Worm (Caenorhabditis elegans): ENCODE results near the gene srw-134.

Gene srw-134

DNA sequence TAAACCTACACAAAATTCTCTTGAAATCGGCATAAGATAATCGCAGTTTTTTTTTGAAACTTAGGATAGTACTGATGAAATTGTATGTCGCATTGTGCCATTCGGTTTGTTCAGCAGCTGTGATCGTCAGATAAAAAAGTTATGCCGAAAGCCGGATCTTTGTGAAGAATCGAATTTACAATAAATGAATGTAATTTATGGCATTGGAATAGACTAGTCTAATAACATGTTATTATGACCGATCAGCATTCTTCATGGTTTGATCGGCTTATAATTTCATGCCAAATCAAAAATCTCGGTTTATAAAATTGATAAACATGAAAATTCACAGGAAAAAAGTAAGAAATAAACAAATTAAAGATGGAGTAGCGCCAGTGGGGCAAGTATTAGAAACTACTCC is at the start of gene srw-134:
srw-134 (minus strand) TSS at position 101 of the 400 bp plus-strand sequence.
- TF ChIP-seq unc-39 (tag; optimal IDR thresholded peaks at IDR 0.05) (no peak), mab-5 (tag; optimal IDR thresholded peaks at IDR 0.05) (no peak), drap-1 (GFP tag; optimal IDR thresholded peaks at IDR 0.05) (no peak), nhr-2 (tag; optimal IDR thresholded peaks at IDR 0.05) (no peak), flh-1 (GFP tag; optimal IDR thresholded peaks at IDR 0.05) (no peak), nhr-237 (tag; optimal IDR thresholded peaks at IDR 0.05) (no peak), lsy-2 (tag; optimal IDR thresholded peaks at IDR 0.05) (no peak), ceh-39 (tag; optimal IDR thresholded peaks at IDR 0.05) (no peak)

ce11 chrV:4160086-4160485 is 47.7 kb upstream of the srw-134 start, which contains the start of gene Y45G5AM.5:
Gene Y45G5AM.5 (plus strand): TSS chrV:4160386.
- TF ChIP-seq hlh-1 (tag; optimal IDR thresholded peaks at IDR 0.05) (no peak), zip-8 (tag; optimal IDR thresholded peaks at IDR 0.05) (peak; percentile 64)

DNA sequence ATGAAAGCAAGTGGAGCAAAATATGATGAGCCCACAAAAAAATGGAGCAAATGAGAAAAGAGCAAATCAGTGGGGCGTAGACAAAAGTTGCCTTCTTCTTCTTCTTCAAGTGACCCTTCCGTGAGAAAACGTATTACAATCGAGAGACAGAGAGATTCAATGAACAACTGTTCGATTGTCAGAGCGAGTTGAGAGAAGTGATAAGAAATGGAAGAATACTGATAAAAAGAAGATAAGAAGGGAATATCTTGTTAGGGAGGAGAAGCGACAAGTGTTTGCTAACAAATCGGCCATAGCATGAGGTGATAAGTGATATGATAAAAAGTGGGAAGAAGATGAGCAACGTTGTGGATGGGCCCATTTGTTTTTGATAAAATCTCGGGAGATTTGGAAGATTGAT is 44.9 kb upstream of the srw-134 start:
- TF ChIP-seq lin-13 (tag; optimal IDR thresholded peaks at IDR 0.05) (no peak), nhr-12 (tag; optimal IDR thresholded peaks at IDR 0.05) (no peak), bed-3 (GFP tag; optimal IDR thresholded peaks at IDR 0.05) (no peak), cnd-1 (tag; optimal IDR thresholded peaks at IDR 0.05) (no peak), flh-1 (GFP tag; optimal IDR thresholded peaks at IDR 0.05) (no peak), sem-2 (GFP tag; optimal IDR thresholded peaks at IDR 0.05) (no peak), mep-1 (tag; optimal IDR thresholded peaks at IDR 0.05) (no peak), ces-1 (GFP tag; optimal IDR thresholded peaks at IDR 0.05) (no peak), ham-2 (GFP tag; optimal IDR thresholded peaks at IDR 0.05) (no peak), ceh-83 (GFP tag; optimal IDR thresholded peaks at IDR 0.05) (no peak), ceh-39 (tag; optimal IDR thresholded peaks at IDR 0.05) (no peak), unc-39 (tag; optimal IDR thresholded peaks at IDR 0.05) (no peak), M03D4.4 (tag; optimal IDR thresholded peaks at IDR 0.05) (no peak), zip-8 (tag; optimal IDR thresholded peaks at IDR 0.05) (no peak), elt-1 (tag; optimal IDR thresholded peaks at IDR 0.05; ENCODE audit: borderline replicate concordance, insufficient read depth) (no peak), nhr-237 (tag; optimal IDR thresholded peaks at IDR 0.05) (no peak), elt-3 (tag; optimal IDR thresholded peaks at IDR 0.05) (no peak), mls-2 (tag; optimal IDR thresholded peaks at IDR 0.05) (no peak), sptf-1 (tag; optimal IDR thresholded peaks at IDR 0.05) (no peak), mab-5 (tag; optimal IDR thresholded peaks at IDR 0.05) (no peak), pha-4 (tag; optimal IDR thresholded peaks at IDR 0.05) (no peak), ceh-43 (GFP tag; optimal IDR thresholded peaks at IDR 0.05) (no peak), hlh-1 (tag; optimal IDR thresholded peaks at IDR 0.05) (peak; percentile 99), unc-62 (GFP tag; optimal IDR thresholded peaks at IDR 0.05) (peak; percentile 89), unc-120 (tag; optimal IDR thresholded peaks at IDR 0.05; ENCODE audit: poor library complexity, severe bottlenecking) (peak; percentile 85)

- TF ChIP-seq mls-2 (tag; optimal IDR thresholded peaks at IDR 0.05) (no peak), nhr-12 (tag; optimal IDR thresholded peaks at IDR 0.05) (no peak), zip-8 (tag; optimal IDR thresholded peaks at IDR 0.05) (no peak), sem-2 (GFP tag; optimal IDR thresholded peaks at IDR 0.05) (no peak), bed-3 (GFP tag; optimal IDR thresholded peaks at IDR 0.05) (no peak), snpc-4 (tag; optimal IDR thresholded peaks at IDR 0.05) (no peak), nhr-2 (tag; optimal IDR thresholded peaks at IDR 0.05) (no peak), ztf-11 (tag; optimal IDR thresholded peaks at IDR 0.05) (no peak), M03D4.4 (tag; optimal IDR thresholded peaks at IDR 0.05) (no peak), unc-62 (GFP tag; optimal IDR thresholded peaks at IDR 0.05) (no peak), ceh-83 (GFP tag; optimal IDR thresholded peaks at IDR 0.05) (no peak), ham-2 (GFP tag; optimal IDR thresholded peaks at IDR 0.05) (no peak), ceh-43 (GFP tag; optimal IDR thresholded peaks at IDR 0.05) (no peak)
Observed at ce11 chrV:4152200-4152599, 39.8 kb upstream of the srw-134 start, which contains the start of gene Y45G5AM.6. Gene Y45G5AM.6 (minus strand): TSS chrV:4152300.

ce11 chrV:4151400-4151799 is 39.0 kb upstream of the srw-134 start:
- no peak for TF ChIP-seq lsy-2 (tag; optimal IDR thresholded peaks at IDR 0.05)
- no peak for TF ChIP-seq elt-1 (tag; optimal IDR thresholded peaks at IDR 0.05; ENCODE audit: borderline replicate concordance, insufficient read depth)
- TF ChIP-seq ceh-43 (GFP tag; optimal IDR thresholded peaks at IDR 0.05) = no peak

DNA sequence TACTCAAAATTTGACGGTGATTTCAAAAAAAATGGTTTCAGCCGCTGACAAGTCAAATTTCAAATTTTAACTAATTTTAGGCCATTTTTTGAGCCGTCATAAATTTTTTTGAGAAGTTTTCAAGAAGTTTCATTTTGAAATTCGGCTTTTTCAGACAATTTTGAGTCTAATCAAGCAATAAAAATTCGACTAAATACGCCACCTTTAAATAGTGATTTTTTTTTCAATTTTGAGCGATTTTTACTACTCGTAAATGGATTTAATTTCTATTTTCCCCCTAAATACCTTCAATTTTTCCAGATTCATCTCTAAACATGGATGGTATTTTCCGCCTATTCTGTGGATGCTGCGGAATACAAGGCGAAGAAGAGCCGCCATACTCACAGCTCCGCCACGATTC is 31.8 kb upstream of the srw-134 start, which contains the start of gene Y45G5AL.1:
Y45G5AL.1 (plus strand) TSS at position 301 of the 400 bp plus-strand sequence.
- TF ChIP-seq sptf-1 (tag; optimal IDR thresholded peaks at IDR 0.05) (no peak), ceh-43 (GFP tag; optimal IDR thresholded peaks at IDR 0.05) (no peak), lsy-2 (tag; optimal IDR thresholded peaks at IDR 0.05) (no peak), mep-1 (tag; optimal IDR thresholded peaks at IDR 0.05) (no peak), ceh-83 (GFP tag; optimal IDR thresholded peaks at IDR 0.05) (no peak), unc-39 (tag; optimal IDR thresholded peaks at IDR 0.05) (no peak), hlh-1 (tag; optimal IDR thresholded peaks at IDR 0.05) (no peak), ces-1 (GFP tag; optimal IDR thresholded peaks at IDR 0.05) (no peak), ztf-11 (tag; optimal IDR thresholded peaks at IDR 0.05) (no peak), pha-4 (tag; optimal IDR thresholded peaks at IDR 0.05) (no peak), cnd-1 (tag; optimal IDR thresholded peaks at IDR 0.05) (no peak), nhr-28 (tag; optimal IDR thresholded peaks at IDR 0.05) (no peak), M03D4.4 (tag; optimal IDR thresholded peaks at IDR 0.05) (no peak), unc-120 (tag; optimal IDR thresholded peaks at IDR 0.05; ENCODE audit: poor library complexity, severe bottlenecking) (no peak), nhr-12 (tag; optimal IDR thresholded peaks at IDR 0.05) (no peak), nhr-76 (tag; optimal IDR thresholded peaks at IDR 0.05) (no peak)

All from whole organism, mixed stage, embryonic.